Fruit fly (Drosophila melanogaster) whole organism, pupa: Measurements from ENCODE around the gene GstO3.

Source experiments
- CG12605 ChIP-seq: fragments of 200-800 bp; sonication (Bioruptor generic); IDR thresholded peaks from 2 replicates; pipeline ENCODE4 v1.3.6; 2022; ENCODE audit warnings: missing biosample characterization, missing genetic modification characterization
- EcR ChIP-seq: fragments of 200-800 bp; sonication (Bioruptor generic); optimal IDR thresholded peaks from 3 replicates; lab custom pipeline; 2019; ENCODE audit warnings: missing biosample characterization, missing genetic modification characterization, mild to moderate bottlenecking, moderate library complexity, missing genetic modification reagents
- fd96Ca ChIP-seq: fragments of 200-800 bp; sonication (Bioruptor generic); IDR thresholded peaks from 3 replicates; pipeline ENCODE4 v1.3.6; 2022; ENCODE audit warnings: missing biosample characterization, missing genetic modification characterization

- TF ChIP-seq fd96Ca (GFP tag; lab: Robert Waterston, UW) (no peak), CG12605 (GFP tag; lab: Robert Waterston, UW) (no peak), EcR (GFP tag; lab: Kevin White, UChicago) (no peak)
These were observed 25.2 kb downstream of the GstO3 start for dm6 chr3L:8543866-8544265.
